Worm (Caenorhabditis elegans) whole organism, midembryonic: Measurements from ENCODE around the gene heh-1.

ENCODE experiments used
- cog-1 ChIP-seq: sonication (generic microtip); optimal IDR thresholded peaks from 2 replicates; lab custom pipeline; 2016; ENCODE audit warnings: missing genetic modification characterization, missing compliant biosample characterization
- klf-2 ChIP-seq: fragments of 200-800 bp; sonication (Bioruptor generic); conservative IDR thresholded peaks from 2 replicates; pipeline ENCODE4 v1.3.6; 2022; ENCODE audit warnings: missing genetic modification reagents, missing genetic modification characterization, missing compliant biosample characterization
- ztf-29 ChIP-seq: fragments of 200-800 bp; sonication (Bioruptor generic); IDR thresholded peaks from 2 replicates; pipeline ENCODE4 v1.3.6; 2022; ENCODE audit warnings: missing genetic modification reagents, missing genetic modification characterization, missing compliant biosample characterization

DNA sequence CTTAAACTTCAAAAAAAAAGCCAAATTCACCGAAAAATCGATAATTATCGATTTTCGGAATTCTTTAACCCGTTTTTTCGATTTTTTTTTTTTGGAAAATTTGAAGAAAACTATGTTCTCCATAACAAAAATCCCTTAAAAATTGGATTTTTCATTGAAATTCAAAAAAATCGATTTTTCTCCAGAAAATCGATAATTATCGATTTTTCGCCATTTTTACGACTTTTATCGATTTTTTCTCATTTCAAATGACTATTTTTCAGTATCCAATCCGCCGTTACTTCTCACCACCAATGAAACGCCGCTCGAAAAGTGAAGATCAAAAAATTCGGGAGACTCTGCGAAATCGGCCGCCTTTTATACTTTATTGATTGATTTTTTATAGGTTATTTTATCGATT, 41.6 kb upstream of the heh-1 start:
- no peak for TF ChIP-seq ztf-29 (GFP tag; lab: Robert Waterston, UW)
- TF ChIP-seq klf-2 (GFP tag; lab: Robert Waterston, UW): no peak
- TF ChIP-seq cog-1: no peak
